Worm (Caenorhabditis elegans) whole organism, L3 larva: ENCODE measurements around the gene ugt-11.

Source experiments
- R02D3.7 ChIP-seq: fragments of 150-350 bp; optimal IDR thresholded peaks from 2 replicates; lab custom pipeline; 2014; ENCODE audit warnings: missing biosample characterization, missing genetic modification characterization
- ceh-9 ChIP-seq: sonication (generic microtip); optimal IDR thresholded peaks from 2 replicates; lab custom pipeline; 2018; ENCODE audit warnings: missing biosample characterization, missing genetic modification characterization
- egl-5 ChIP-seq: fragments of 150-350 bp; optimal IDR thresholded peaks from 2 replicates; lab custom pipeline; 2017; ENCODE audit warnings: missing biosample characterization, missing genetic modification reagents, missing genetic modification characterization, inconsistent platforms
- fos-1 ChIP-seq: fragments of 150-350 bp; optimal IDR thresholded peaks from 2 replicates; lab custom pipeline; 2014; ENCODE audit warnings: missing biosample characterization, missing genetic modification characterization
- mdl-1 ChIP-seq: fragments of 150-350 bp; optimal IDR thresholded peaks from 2 replicates; lab custom pipeline; 2014; ENCODE audit warnings: missing biosample characterization, missing genetic modification characterization
- nhr-43 ChIP-seq: sonication (generic microtip); optimal IDR thresholded peaks from 2 replicates; lab custom pipeline; 2016; ENCODE audit warnings: mild to moderate bottlenecking, missing genetic modification characterization, missing compliant biosample characterization; ENCODE audit not compliant: poor library complexity, severe bottlenecking
- pqm-1 ChIP-seq: fragments of 150-350 bp; optimal IDR thresholded peaks from 2 replicates; lab custom pipeline; 2017; ENCODE audit warnings: missing biosample characterization, missing genetic modification characterization, inconsistent platforms
- skn-1 ChIP-seq: fragments of 150-350 bp; optimal IDR thresholded peaks from 2 replicates; lab custom pipeline; 2014; ENCODE audit warnings: missing biosample characterization, missing genetic modification characterization
- snpc-4 ChIP-seq: fragments of 150-350 bp; optimal IDR thresholded peaks from 2 replicates; lab custom pipeline; 2014; ENCODE audit warnings: missing biosample characterization, missing genetic modification characterization
- tbx-2 ChIP-seq: sonication (generic microtip); optimal IDR thresholded peaks from 2 replicates; lab custom pipeline; 2016; ENCODE audit warnings: mild to moderate bottlenecking, missing genetic modification characterization, missing compliant biosample characterization
- unc-62 ChIP-seq: fragments of 150-350 bp; sonication (generic microtip); optimal IDR thresholded peaks from 4 replicates; lab custom pipeline; 2014; ENCODE audit warnings: missing biosample characterization, missing genetic modification reagents, missing genetic modification characterization
- ztf-4 ChIP-seq: fragments of 150-350 bp; optimal IDR thresholded peaks from 2 replicates; lab custom pipeline; 2014; ENCODE audit warnings: missing biosample characterization, missing genetic modification characterization

- TF ChIP-seq fos-1 (tag; lab: Kevin White, UChicago) (no peak), skn-1 (no peak), egl-5 (tag; lab: Kevin White, UChicago) (no peak), nhr-43 (tag; lab: Kevin White, UChicago) (no peak), ceh-9 (tag; lab: Kevin White, UChicago) (no peak), R02D3.7 (tag; lab: Kevin White, UChicago) (no peak), ztf-4 (tag; lab: Kevin White, UChicago) (no peak), tbx-2 (no peak), unc-62 (no peak), mdl-1 (no peak), snpc-4 (tag; lab: Kevin White, UChicago) (no peak), pqm-1 (tag; lab: Kevin White, UChicago) (no peak)
Measured at ce11 chrV:4913853-4914252, 19.0 kb upstream of the ugt-11 start.
